Worm (Caenorhabditis elegans): Measurements from ENCODE around the gene Y43F8C.11.

ce11 chrV:19643903-19644302 is 26.2 kb upstream of the Y43F8C.11 start, which contains the start of the genes Y43F8C.7 and mrps-28:
- peak; percentile 50 for TF ChIP-seq lin-13 (GFP tag; optimal IDR thresholded peaks at IDR 0.05)
- TF ChIP-seq blmp-1 (tag; optimal IDR thresholded peaks at IDR 0.05; ENCODE audit: insufficient read depth) = no peak
- TF ChIP-seq lin-11 (tag; optimal IDR thresholded peaks at IDR 0.05) = peak; percentile 8
- TF ChIP-seq ama-1 (optimal IDR thresholded peaks at IDR 0.05) = no peak
- TF ChIP-seq unc-62 (GFP tag; optimal IDR thresholded peaks at IDR 0.05) = no peak
- no peak for TF ChIP-seq nhr-237 (tag; optimal IDR thresholded peaks at IDR 0.05)
- TF ChIP-seq snpc-4 (tag; optimal IDR thresholded peaks at IDR 0.05) = no peak
- peak; percentile 18 for TF ChIP-seq zag-1 (tag; optimal IDR thresholded peaks at IDR 0.05)
- TF ChIP-seq C34F6.9 (tag; optimal IDR thresholded peaks at IDR 0.05) = peak; percentile 71
- no peak for TF ChIP-seq mdl-1 (tag; optimal IDR thresholded peaks at IDR 0.05)
- no peak for TF ChIP-seq ZK546.5 (tag; optimal IDR thresholded peaks at IDR 0.05)

All from whole organism, L2 larva.